Fruit fly (Drosophila melanogaster): ENCODE data around the gene CG44774.
A peak's percentile ranks its signal among the peaks of the same experiment; 100 is the strongest.

The CG44774 gene

DNA sequence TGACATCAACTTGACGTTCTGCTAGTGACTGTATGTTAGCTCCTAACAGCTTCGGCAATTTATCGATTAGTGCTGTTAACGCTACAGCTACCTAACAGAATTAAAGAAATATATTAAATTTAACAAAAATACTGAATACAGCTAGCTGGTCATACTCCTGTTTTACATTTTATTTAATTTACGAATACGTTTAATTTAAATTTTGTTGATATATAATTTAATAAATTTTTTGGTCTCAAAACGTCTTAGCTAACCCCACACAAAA lies at the start of gene CG44774:
Gene CG44774 (minus strand): TSS at position 34 of the 265 bp plus-strand sequence.
- peak; percentile 42 for TF ChIP-seq amos (GFP tag; IDR thresholded peaks at IDR 0.05; ENCODE audit: partially characterized antibody)
- peak; percentile 53 for TF ChIP-seq BEAF-32 (GFP tag; optimal IDR thresholded peaks at IDR 0.05)
- no peak for TF ChIP-seq Mrtf (GFP tag; IDR thresholded peaks at IDR 0.05)
- no peak for TF ChIP-seq CG7987 (GFP tag; optimal IDR thresholded peaks at IDR 0.05)
- TF ChIP-seq CG30020 (tag; optimal IDR thresholded peaks at IDR 0.05) = peak; percentile 1
- 0 out of 2 replicates have a peak, but pooled peaks have one; percentile 33 for TF ChIP-seq Scr (GFP tag; IDR thresholded peaks at IDR 0.05; ENCODE audit: partially characterized antibody)
- TF ChIP-seq Dref (GFP tag; IDR thresholded peaks at IDR 0.05) = peak; percentile 52
- TF ChIP-seq pzg (GFP tag; optimal IDR thresholded peaks at IDR 0.05) = peak; percentile 37
- peak; percentile 18 for TF ChIP-seq stwl (tag; optimal IDR thresholded peaks at IDR 0.05)
- TF ChIP-seq CG17186 (GFP tag; optimal IDR thresholded peaks at IDR 0.05) = peak; percentile 95
- peak; percentile 24; the same call in 1 of the 2 replicates for TF ChIP-seq bbx (GFP tag; IDR thresholded peaks at IDR 0.05; ENCODE audit: partially characterized antibody)
- no peak for TF ChIP-seq Gug (GFP tag; IDR thresholded peaks at IDR 0.05)
- no peak for TF ChIP-seq Jarid2 (GFP tag; optimal IDR thresholded peaks at IDR 0.05)
- peak; percentile 34 for TF ChIP-seq gfzf (GFP tag; optimal IDR thresholded peaks at IDR 0.05)
- TF ChIP-seq CG4360 (GFP tag; IDR thresholded peaks at IDR 0.05) = no peak
- TF ChIP-seq CG4730 (GFP tag; IDR thresholded peaks at IDR 0.05) = no peak
- TF ChIP-seq CG9797 (GFP tag; optimal IDR thresholded peaks at IDR 0.05) = peak; percentile 22
- 0 out of 4 replicates have a peak, but pooled peaks have one; percentile 7 for TF ChIP-seq Dll (GFP tag; IDR thresholded peaks at IDR 0.05; ENCODE audit: partially characterized antibody)
- peak; percentile 42; the same call in 1 of the 2 replicates for TF ChIP-seq unc-4 (GFP tag; IDR thresholded peaks at IDR 0.05; ENCODE audit: partially characterized antibody)
- TF ChIP-seq row (GFP tag; IDR thresholded peaks at IDR 0.05) = peak; percentile 20; the same call in 1 of the 3 replicates
- peak; percentile 39 for TF ChIP-seq Sry-δ (GFP tag; optimal IDR thresholded peaks at IDR 0.05)
- no peak for TF ChIP-seq CG6791 (GFP tag; IDR thresholded peaks at IDR 0.05; ENCODE audit: partially characterized antibody)
- TF ChIP-seq Bgb (GFP tag; IDR thresholded peaks at IDR 0.05; ENCODE audit: partially characterized antibody) = 0 out of 2 replicates have a peak, but pooled peaks have one; percentile 27

DNA sequence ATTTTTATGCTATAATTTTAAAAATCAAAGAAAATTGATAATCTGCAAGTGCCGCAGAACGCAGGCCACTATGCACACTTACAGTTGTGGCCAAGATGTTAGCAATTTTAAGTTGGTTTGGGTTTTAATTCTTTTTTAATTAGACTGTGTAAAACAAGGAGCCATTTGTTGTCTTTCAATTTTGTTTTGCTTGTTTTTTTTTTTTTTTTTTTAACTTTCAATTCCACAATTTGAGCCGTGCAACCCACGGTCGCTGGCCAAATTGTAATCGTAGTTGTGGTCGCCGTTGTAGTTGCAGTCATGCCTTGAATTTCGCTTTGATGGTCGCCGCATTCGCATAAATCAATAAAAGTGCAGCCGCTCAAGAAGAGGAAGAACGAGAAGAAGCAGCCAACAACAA lies 47.5 kb upstream of the CG44774 start:
- TF ChIP-seq Ets65A (GFP tag) (peak; percentile 75), Drgx (GFP tag; IDR thresholded peaks at IDR 0.05) (0 out of 2 replicates have a peak, but pooled peaks have one; percentile 32), CG15601 (tag; optimal IDR thresholded peaks at IDR 0.05) (no peak), sens (GFP tag) (peak; percentile 50)

DNA sequence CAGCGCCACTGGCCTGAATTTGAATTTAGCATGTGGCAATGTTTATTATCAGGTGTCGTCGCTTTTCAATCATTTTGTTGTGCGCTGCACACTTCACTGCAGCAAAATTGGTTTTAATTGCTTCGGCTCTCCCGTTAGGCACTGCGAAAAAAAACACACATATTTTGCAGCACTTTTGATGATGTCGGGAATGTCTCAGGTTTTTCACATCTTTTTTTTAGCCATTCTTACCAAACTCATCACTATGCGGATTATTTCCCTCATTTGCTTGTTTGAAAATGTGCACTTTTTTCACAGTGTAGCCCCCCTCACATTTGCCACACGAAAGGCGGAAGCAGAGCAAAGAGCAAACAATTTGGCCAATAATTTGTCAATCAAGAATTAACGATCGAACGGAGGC lies 45.3 kb upstream of the CG44774 start:
- TF ChIP-seq CG5245 (GFP tag; optimal IDR thresholded peaks at IDR 0.05) (no peak), Drgx (GFP tag; IDR thresholded peaks at IDR 0.05) (peak; percentile 24; the same call in 1 of the 2 replicates), sc (optimal IDR thresholded peaks at IDR 0.05) (no peak), sc (GFP tag; optimal IDR thresholded peaks at IDR 0.05) (no peak), CG1603 (tag; optimal IDR thresholded peaks at IDR 0.05) (peak; percentile 10)

DNA sequence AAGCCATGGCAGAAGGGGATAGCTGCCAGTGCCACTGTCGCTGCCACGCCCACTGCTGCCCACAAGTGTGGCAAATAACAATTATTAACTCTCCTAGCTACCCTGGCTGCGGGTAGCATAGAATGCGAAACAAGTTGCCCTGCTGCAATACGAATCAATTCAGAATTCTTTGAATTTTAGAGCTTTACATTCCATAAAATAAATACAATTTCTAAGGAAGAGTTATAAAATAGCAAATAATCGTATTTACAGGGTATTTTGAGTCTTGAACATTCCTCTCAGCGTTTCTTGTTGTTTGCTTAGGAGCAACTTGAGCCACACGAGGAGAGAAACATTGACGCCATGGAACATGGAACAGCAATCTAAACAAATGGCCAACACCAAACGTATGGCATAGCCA lies 44.5 kb upstream of the CG44774 start:
- no peak for TF ChIP-seq zf30C (GFP tag; optimal IDR thresholded peaks at IDR 0.05)
- peak; percentile 31; the same call in 1 of the 2 replicates for TF ChIP-seq Drgx (GFP tag; IDR thresholded peaks at IDR 0.05)

DNA sequence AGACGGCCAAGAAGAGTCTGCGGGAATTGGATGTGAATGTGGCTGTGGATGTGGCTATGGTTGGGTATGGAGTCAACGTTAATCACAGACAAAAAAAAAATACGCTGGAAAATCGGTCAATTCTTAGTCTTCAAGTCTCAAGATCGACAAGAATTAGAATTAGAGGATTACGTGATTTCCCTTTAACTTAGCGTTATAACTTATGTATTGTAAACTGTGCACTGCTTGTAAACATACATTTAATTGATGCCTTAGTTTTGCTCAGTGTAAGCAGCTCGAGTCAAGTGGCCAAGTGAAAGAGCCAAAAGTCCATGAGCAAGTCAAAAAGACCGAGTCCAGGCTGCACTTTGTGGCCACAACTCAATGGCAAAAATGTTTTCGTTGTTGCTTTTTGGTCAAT lies 32.0 kb upstream of the CG44774 start:
- TF ChIP-seq CG10979 (tag; optimal IDR thresholded peaks at IDR 0.05) (peak; percentile 57), CG8388 (GFP tag; optimal IDR thresholded peaks at IDR 0.05) (peak; percentile 24), CG17802 (tag; optimal IDR thresholded peaks at IDR 0.05) (no peak), HLHmδ (GFP tag; optimal IDR thresholded peaks at IDR 0.05) (no peak), Drgx (GFP tag; IDR thresholded peaks at IDR 0.05) (peak; percentile 76), Sox102F (GFP tag; optimal IDR thresholded peaks at IDR 0.05) (peak; percentile 36), CG7839 (tag; optimal IDR thresholded peaks at IDR 0.05) (peak; percentile 18), CoRest (tag; optimal IDR thresholded peaks at IDR 0.05) (no peak), CG4404 (GFP tag; IDR thresholded peaks at IDR 0.05) (peak; percentile 55), Blimp-1 (GFP tag; optimal IDR thresholded peaks at IDR 0.05) (peak; percentile 28), CG4617 (GFP tag; optimal IDR thresholded peaks at IDR 0.05; ENCODE audit: borderline replicate concordance) (no peak), chn (GFP tag; optimal IDR thresholded peaks at IDR 0.05) (peak; percentile 27), sr (GFP tag; IDR thresholded peaks at IDR 0.05) (no peak), insv (GFP tag; optimal IDR thresholded peaks at IDR 0.05) (no peak)
